Fruit fly (Drosophila melanogaster) whole organism, embryonic: ENCODE results near the gene CG34290.

Source experiments
- Adf1 ChIP-seq: fragments of 200-800 bp; sonication (Bioruptor generic); IDR thresholded peaks from 2 replicates; pipeline ENCODE4 v1.3.6; 2022; ENCODE audit warnings: missing biosample characterization, missing genetic modification characterization
- CG10209 ChIP-seq: fragments of 200-800 bp; sonication (Bioruptor generic); optimal IDR thresholded peaks from 3 replicates; lab custom pipeline; 2017; ENCODE audit warnings: missing biosample characterization, mild to moderate bottlenecking, missing genetic modification characterization, missing genetic modification reagents
- CG10543 ChIP-seq: fragments of 200-800 bp; sonication (Bioruptor generic); optimal IDR thresholded peaks from 3 replicates; lab custom pipeline; 2017; ENCODE audit warnings: missing biosample characterization, mild to moderate bottlenecking, missing genetic modification characterization, moderate library complexity
- CG11093 ChIP-seq: fragments of 200-800 bp; sonication (Bioruptor generic); IDR thresholded peaks from 3 replicates; pipeline ENCODE4 v1.3.6; 2022; ENCODE audit warnings: missing biosample characterization, missing genetic modification characterization
- CG11247 ChIP-seq: fragments of 200-800 bp; sonication (Bioruptor generic); IDR thresholded peaks from 2 replicates; pipeline ENCODE4 v1.3.6; 2022; ENCODE audit warnings: missing biosample characterization, missing genetic modification characterization
- CG14014 ChIP-seq: fragments of 200-800 bp; sonication (Bioruptor generic); IDR thresholded peaks from 2 replicates; pipeline ENCODE4 v1.3.6; 2022; ENCODE audit warnings: missing biosample characterization, missing genetic modification characterization
- CG15479 ChIP-seq: fragments of 200-800 bp; sonication (Bioruptor generic); optimal IDR thresholded peaks from 3 replicates; lab custom pipeline; 2019; ENCODE audit warnings: missing biosample characterization, mild to moderate bottlenecking, missing genetic modification characterization, moderate library complexity
- CG1647 ChIP-seq: fragments of 200-800 bp; sonication (Bioruptor generic); optimal IDR thresholded peaks from 3 replicates; lab custom pipeline; 2016; ENCODE audit warnings: missing biosample characterization, missing genetic modification characterization
- CG17612 ChIP-seq: fragments of 200-800 bp; sonication (Bioruptor generic); IDR thresholded peaks from 2 replicates; pipeline ENCODE4 v1.3.6; 2022; ENCODE audit warnings: missing biosample characterization, missing genetic modification characterization
- CG17912 ChIP-seq: fragments of 200-800 bp; sonication (Bioruptor generic); optimal IDR thresholded peaks from 2 replicates; lab custom pipeline; 2018; ENCODE audit warnings: missing biosample characterization, mild to moderate bottlenecking, missing genetic modification characterization
- CG3281 ChIP-seq: fragments of 200-800 bp; sonication (Bioruptor generic); optimal IDR thresholded peaks from 3 replicates; lab custom pipeline; 2017; ENCODE audit warnings: missing biosample characterization, mild to moderate bottlenecking, missing genetic modification characterization
- CG4730 ChIP-seq: fragments of 200-800 bp; sonication (Bioruptor generic); IDR thresholded peaks from 2 replicates; pipeline ENCODE4 v1.3.6; 2022; ENCODE audit warnings: missing biosample characterization, missing genetic modification characterization
- CG6254 ChIP-seq: fragments of 200-800 bp; sonication (Bioruptor generic); optimal IDR thresholded peaks from 3 replicates; lab custom pipeline; 2017; ENCODE audit warnings: mild to moderate bottlenecking, missing biosample characterization, missing genetic modification reagents, missing genetic modification characterization
- CG7357 ChIP-seq: fragments of 200-800 bp; sonication (Bioruptor generic); IDR thresholded peaks from 3 replicates; pipeline ENCODE4 v1.3.6; 2022; ENCODE audit warnings: missing biosample characterization, missing genetic modification characterization
- CG7839 ChIP-seq: fragments of 200-800 bp; sonication (Bioruptor generic); optimal IDR thresholded peaks from 3 replicates; lab custom pipeline; 2018; ENCODE audit warnings: missing biosample characterization, mild to moderate bottlenecking, missing genetic modification characterization, moderate library complexity
- CG9797 ChIP-seq: fragments of 200-800 bp; sonication (Bioruptor generic); optimal IDR thresholded peaks from 3 replicates; lab custom pipeline; 2018; ENCODE audit warnings: missing biosample characterization, mild to moderate bottlenecking, missing genetic modification characterization
- CG9817 ChIP-seq: fragments of 200-800 bp; sonication (Bioruptor generic); optimal IDR thresholded peaks from 2 replicates; lab custom pipeline; 2018; ENCODE audit warnings: missing biosample characterization, mild to moderate bottlenecking, missing genetic modification characterization, moderate library complexity
- Doc3 ChIP-seq: fragments of 200-800 bp; sonication (Bioruptor generic); IDR thresholded peaks from 3 replicates; pipeline ENCODE4 v1.3.6; 2022; ENCODE audit warnings: missing biosample characterization, missing genetic modification characterization; ENCODE audit not compliant: partially characterized antibody
- Ets65A ChIP-seq: fragments of 200-800 bp; sonication (Bioruptor generic); peaks from one replicate; lab custom pipeline; 2016; ENCODE audit warnings: missing biosample characterization, missing genetic modification characterization
- HHEX ChIP-seq: fragments of 200-800 bp; sonication (Bioruptor generic); optimal IDR thresholded peaks from 3 replicates; lab custom pipeline; 2017; ENCODE audit warnings: missing biosample characterization, mild to moderate bottlenecking, missing genetic modification characterization, missing genetic modification reagents
- Kr ChIP-seq: fragments of 200-800 bp; sonication (Bioruptor generic); optimal IDR thresholded peaks from 2 replicates; lab custom pipeline; 2017; ENCODE audit warnings: missing biosample characterization, mild to moderate bottlenecking, missing genetic modification characterization
- Med ChIP-seq: fragments of 200-800 bp; sonication (Bioruptor generic); peaks from one replicate; lab custom pipeline; 2016; ENCODE audit warnings: missing biosample characterization, missing genetic modification characterization, mild to moderate bottlenecking, inconsistent platforms, moderate library complexity
- Pdp1 ChIP-seq, 2 experiments: fragments of 200-800 bp; sonication (Bioruptor generic); optimal IDR thresholded peaks; 3 replicates each; lab custom pipeline; 2016; ENCODE audit warnings: missing biosample characterization in 2 of 2, missing genetic modification characterization in 2 of 2, mild to moderate bottlenecking in 1 of 2, moderate library complexity in 1 of 2
- Tbp ChIP-seq: fragments of >200 bp; optimal IDR thresholded peaks from 2 replicates; lab custom pipeline; 2018; ENCODE audit warnings: missing biosample characterization, missing genetic modification characterization
- Xbp1 ChIP-seq: fragments of 200-800 bp; sonication (Bioruptor generic); optimal IDR thresholded peaks from 3 replicates; lab custom pipeline; 2016; ENCODE audit warnings: missing biosample characterization, mild to moderate bottlenecking, missing genetic modification characterization
- cwo ChIP-seq: fragments of 200-800 bp; sonication (Bioruptor generic); optimal IDR thresholded peaks from 3 replicates; lab custom pipeline; 2017; ENCODE audit warnings: missing biosample characterization, missing genetic modification characterization, mild to moderate bottlenecking, moderate library complexity, missing genetic modification reagents
- dm ChIP-seq: fragments of 200-800 bp; sonication (Bioruptor generic); optimal IDR thresholded peaks from 3 replicates; lab custom pipeline; 2016; ENCODE audit warnings: missing biosample characterization, missing genetic modification characterization
- dmrt11E ChIP-seq: fragments of 200-800 bp; sonication (Bioruptor generic); optimal IDR thresholded peaks from 3 replicates; lab custom pipeline; 2018; ENCODE audit warnings: missing biosample characterization, mild to moderate bottlenecking, missing genetic modification characterization, moderate library complexity
- fd96Cb ChIP-seq: fragments of 200-800 bp; sonication (Bioruptor generic); optimal IDR thresholded peaks from 2 replicates; lab custom pipeline; 2018; ENCODE audit warnings: missing biosample characterization, mild to moderate bottlenecking, missing genetic modification characterization, moderate library complexity
- gem ChIP-seq: fragments of 200-800 bp; sonication (Bioruptor generic); optimal IDR thresholded peaks from 2 replicates; lab custom pipeline; 2019; ENCODE audit warnings: missing biosample characterization, mild to moderate bottlenecking, missing genetic modification characterization, moderate library complexity
- gsb-n ChIP-seq: fragments of 200-800 bp; sonication (Bioruptor generic); optimal IDR thresholded peaks from 3 replicates; lab custom pipeline; 2018; ENCODE audit warnings: missing biosample characterization, mild to moderate bottlenecking, missing genetic modification characterization
- kay ChIP-seq: fragments of 200-800 bp; sonication (Bioruptor generic); optimal IDR thresholded peaks from 2 replicates; lab custom pipeline; 2016; ENCODE audit warnings: missing biosample characterization, missing genetic modification characterization
- lab ChIP-seq: fragments of 200-800 bp; sonication (Bioruptor generic); optimal IDR thresholded peaks from 3 replicates; lab custom pipeline; 2017; ENCODE audit warnings: missing biosample characterization, missing genetic modification characterization, mild to moderate bottlenecking, moderate library complexity, missing genetic modification reagents
- lola ChIP-seq, 3 experiments: fragments of >200 bp in 2 of 3; fragments of 200-800 bp in 1 of 3; sonication (Bioruptor generic) in 1 of 3; optimal IDR thresholded peaks; 2 replicates each; lab custom pipeline; 2017 to 2019; ENCODE audit warnings: missing biosample characterization in 3 of 3, missing genetic modification characterization in 3 of 3, mild to moderate bottlenecking in 1 of 3, moderate library complexity in 1 of 3
- luna ChIP-seq: fragments of 200-800 bp; sonication (Bioruptor generic); optimal IDR thresholded peaks from 2 replicates; lab custom pipeline; 2016; ENCODE audit warnings: missing biosample characterization, missing genetic modification characterization
- onecut ChIP-seq: fragments of 200-800 bp; sonication (Bioruptor generic); IDR thresholded peaks from 2 replicates; pipeline ENCODE4 v1.3.6; 2022; ENCODE audit warnings: missing biosample characterization, missing genetic modification characterization
- pb ChIP-seq: fragments of 200-800 bp; sonication (Bioruptor generic); optimal IDR thresholded peaks from 3 replicates; lab custom pipeline; 2016; ENCODE audit warnings: missing biosample characterization, missing genetic modification characterization
- pfk ChIP-seq: fragments of 200-800 bp; sonication (Bioruptor generic); optimal IDR thresholded peaks from 2 replicates; lab custom pipeline; 2018; ENCODE audit warnings: missing biosample characterization, mild to moderate bottlenecking, missing genetic modification characterization, moderate library complexity
- sd ChIP-seq: fragments of 200-800 bp; sonication (Bioruptor generic); optimal IDR thresholded peaks from 3 replicates; lab custom pipeline; 2018; ENCODE audit warnings: missing biosample characterization, mild to moderate bottlenecking, missing genetic modification characterization, moderate library complexity
- sna ChIP-seq: fragments of 200-800 bp; sonication (Bioruptor generic); IDR thresholded peaks from 2 replicates; pipeline ENCODE4 v1.3.6; 2022; ENCODE audit warnings: missing biosample characterization, missing genetic modification characterization; ENCODE audit not compliant: partially characterized antibody
- sr ChIP-seq: fragments of 200-800 bp; sonication (Bioruptor generic); IDR thresholded peaks from 3 replicates; pipeline ENCODE4 v1.3.6; 2022; ENCODE audit warnings: missing biosample characterization, missing genetic modification characterization
- sug ChIP-seq: fragments of 200-800 bp; optimal IDR thresholded peaks from 2 replicates; lab custom pipeline; 2019; ENCODE audit warnings: missing biosample characterization, mild to moderate bottlenecking, missing genetic modification characterization, moderate library complexity
- tap ChIP-seq: fragments of 200-800 bp; optimal IDR thresholded peaks from 3 replicates; lab custom pipeline; 2019; ENCODE audit warnings: missing biosample characterization, mild to moderate bottlenecking, missing genetic modification characterization, moderate library complexity
- toy ChIP-seq: fragments of 200-800 bp; sonication (Bioruptor generic); IDR thresholded peaks from 2 replicates; pipeline ENCODE4 v1.3.6; 2022; ENCODE audit warnings: missing biosample characterization, missing genetic modification characterization

Gene CG34290

dm6 chr3R:24276104-24277008 lies 13.3 kb downstream of the CG34290 start, which contains the start of gene Orct (continued):
- TF ChIP-seq CG6254 (GFP tag; lab: Kevin White, UChicago) (peak; percentile 44), sr (no peak), dmrt11E (tag; lab: Kevin White, UChicago) (peak; percentile 42), CG14014 (GFP tag; lab: Robert Waterston, UW) (peak; percentile 68), lola (GFP tag; optimal IDR thresholded peaks at IDR 0.05; lab: Kevin White, UChicago) (peak in 1 of 3 experiments; percentile 62), CG9817 (tag; lab: Kevin White, UChicago) (peak; percentile 68), CG7357 (GFP tag; lab: Robert Waterston, UW) (0 out of 3 replicates have a peak, but pooled peaks have one; percentile 42), CG17912 (GFP tag; lab: Kevin White, UChicago) (no peak), kay (peak; percentile 45), toy (0 out of 2 replicates have a peak, but pooled peaks have one; percentile 51), Tbp (no peak), gem (tag; lab: Kevin White, UChicago) (peak; percentile 87), CG10543 (peak; percentile 92), fd96Cb (peak; percentile 62), onecut (GFP tag; lab: Robert Waterston, UW) (peak; percentile 29; the same call in 1 of the 2 replicates), CG11093 (GFP tag; lab: Robert Waterston, UW) (no peak), CG7839 (tag; lab: Kevin White, UChicago) (peak; percentile 84), CG3281 (peak; percentile 90), CG10209 (peak; percentile 83), CG15479 (GFP tag; lab: Kevin White, UChicago) (no peak)

- TF ChIP-seq sd (peak; percentile 9), Pdp1 (GFP tag; optimal IDR thresholded peaks at IDR 0.05; lab: Kevin White, UChicago) (peak in 1 of 2 experiments; percentile 44), pb (no peak), cwo (peak; percentile 96), CG1647 (GFP tag; lab: Kevin White, UChicago) (no peak), pfk (GFP tag; lab: Kevin White, UChicago) (no peak), sug (peak; percentile 1), luna (GFP tag; lab: Kevin White, UChicago) (no peak), CG11247 (GFP tag; lab: Robert Waterston, UW) (no peak)
- TF ChIP-seq, all 482 proteins: peak for 4
Observed at dm6 chr3R:24275463-24275862, 14.2 kb downstream of the CG34290 start.

- no peak for TF ChIP-seq HHEX (GFP tag; lab: Kevin White, UChicago)
- TF ChIP-seq Ets65A (GFP tag; lab: Kevin White, UChicago): peak; percentile 46
- peak; percentile 11 for TF ChIP-seq Med (GFP tag; lab: Kevin White, UChicago)
Observed at dm6 chr3R:24274212-24274611, 15.4 kb downstream of the CG34290 start.

dm6 chr3R:24272775-24273290 lies 16.8 kb downstream of the CG34290 start, which contains the start of gene Orct2:
TSS of gene Orct2 (plus strand) at chr3R:24273029.
- peak; percentile 16 for TF ChIP-seq CG3281
- TF ChIP-seq Kr: peak; percentile 23
- TF ChIP-seq kay: peak; percentile 54
- no peak for TF ChIP-seq Doc3 (GFP tag; lab: Robert Waterston, UW)
- no peak for TF ChIP-seq CG4730 (GFP tag; lab: Robert Waterston, UW)
- TF ChIP-seq tap (tag; lab: Kevin White, UChicago): no peak
- no peak for TF ChIP-seq sna (GFP tag; lab: Robert Waterston, UW)
- no peak for TF ChIP-seq CG9797 (GFP tag; lab: Kevin White, UChicago)
- peak; percentile 68 for TF ChIP-seq lab (GFP tag; lab: Kevin White, UChicago)
- no peak for TF ChIP-seq CG17612 (GFP tag; lab: Robert Waterston, UW)
- TF ChIP-seq Ets65A (GFP tag; lab: Kevin White, UChicago): no peak
- peak; percentile 69 for TF ChIP-seq Xbp1 (GFP tag; lab: Kevin White, UChicago)
- TF ChIP-seq Adf1 (GFP tag; lab: Robert Waterston, UW): peak; percentile 26; the same call in 1 of the 2 replicates
- TF ChIP-seq CG10209: no peak
- TF ChIP-seq gsb-n (tag; lab: Kevin White, UChicago): peak; percentile 79
- peak; percentile 41 for TF ChIP-seq dm (GFP tag; lab: Kevin White, UChicago)
